Worm (Caenorhabditis elegans) whole organism, L1 larva: ENCODE measurements around the gene K09D9.9.

Source experiments
- ceh-90 ChIP-seq: sonication (generic microtip); optimal IDR thresholded peaks from 2 replicates; lab custom pipeline; 2016; ENCODE audit warnings: missing genetic modification characterization, missing compliant biosample characterization
- egl-13 ChIP-seq: sonication (generic microtip); optimal IDR thresholded peaks from 2 replicates; lab custom pipeline; 2016; ENCODE audit warnings: missing genotype, missing genetic modification reagents, missing genetic modification characterization, missing compliant biosample characterization
- nhr-77 ChIP-seq: fragments of 150-350 bp; optimal IDR thresholded peaks from 2 replicates; lab custom pipeline; 2014; ENCODE audit warnings: missing biosample characterization, missing genetic modification characterization
- pag-3 ChIP-seq: sonication (generic microtip); optimal IDR thresholded peaks from 2 replicates; lab custom pipeline; 2017; ENCODE audit warnings: missing genetic modification characterization, mild to moderate bottlenecking, missing compliant biosample characterization, antibody characterized with exemption, borderline replicate concordance; ENCODE audit not compliant: insufficient read depth
- unc-30 ChIP-seq: sonication (generic microtip); optimal IDR thresholded peaks from 2 replicates; lab custom pipeline; 2017; ENCODE audit warnings: missing biosample characterization, missing genetic modification characterization

ce11 chrV:3989070-3989469 is 4.9 kb downstream of the K09D9.9 start, which contains the start of gene nlp-27:
- TF ChIP-seq unc-30 (tag; lab: Kevin White, UChicago) (no peak), nhr-77 (tag; lab: Kevin White, UChicago) (no peak), ceh-90 (tag; lab: Kevin White, UChicago) (no peak), pag-3 (tag; lab: Kevin White, UChicago) (no peak), egl-13 (tag; lab: Kevin White, UChicago) (no peak)
